Worm (Caenorhabditis elegans) whole organism, midembryonic: ENCODE results near the gene lab-2.

Experiments
- cog-1 ChIP-seq: sonication (generic microtip); optimal IDR thresholded peaks from 2 replicates; lab custom pipeline; 2016; ENCODE audit warnings: missing genetic modification characterization, missing compliant biosample characterization
- flt-1 ChIP-seq: fragments of 200-800 bp; sonication (Bioruptor generic); IDR thresholded peaks from 2 replicates; pipeline ENCODE4 v1.3.6; 2022; ENCODE audit warnings: missing genetic modification characterization, missing compliant biosample characterization
- klf-2 ChIP-seq: fragments of 200-800 bp; sonication (Bioruptor generic); conservative IDR thresholded peaks from 2 replicates; pipeline ENCODE4 v1.3.6; 2022; ENCODE audit warnings: missing genetic modification reagents, missing genetic modification characterization, missing compliant biosample characterization
- med-1 ChIP-seq: sonication (generic microtip); optimal IDR thresholded peaks from 2 replicates; lab custom pipeline; 2017; ENCODE audit warnings: missing genetic modification characterization, mild to moderate bottlenecking, missing compliant biosample characterization, antibody characterized with exemption, missing genetic modification reagents; ENCODE audit not compliant: insufficient read depth
- ref-1 ChIP-seq: fragments of 200-800 bp; sonication (Bioruptor generic); conservative IDR thresholded peaks from 2 replicates; pipeline ENCODE4 v1.3.6; 2022; ENCODE audit warnings: missing genetic modification reagents, missing genetic modification characterization, missing compliant biosample characterization
- tab-1 ChIP-seq: fragments of 200-800 bp; sonication (Bioruptor generic); IDR thresholded peaks from 2 replicates; pipeline ENCODE4 v1.3.6; 2022; ENCODE audit warnings: missing genetic modification characterization, missing compliant biosample characterization
- ztf-23 ChIP-seq: fragments of 200-800 bp; sonication (Bioruptor generic); IDR thresholded peaks from 2 replicates; pipeline ENCODE4 v1.3.6; 2022; ENCODE audit warnings: missing genetic modification reagents, missing genetic modification characterization, missing compliant biosample characterization
- ztf-29 ChIP-seq: fragments of 200-800 bp; sonication (Bioruptor generic); IDR thresholded peaks from 2 replicates; pipeline ENCODE4 v1.3.6; 2022; ENCODE audit warnings: missing genetic modification reagents, missing genetic modification characterization, missing compliant biosample characterization

- no peak for TF ChIP-seq flt-1 (GFP tag; lab: Robert Waterston, UW)
- no peak for TF ChIP-seq cog-1 (tag; lab: Kevin White, UChicago)
- no peak for TF ChIP-seq ztf-23 (GFP tag; lab: Robert Waterston, UW)
- TF ChIP-seq klf-2 (GFP tag; lab: Robert Waterston, UW) = no peak
- TF ChIP-seq med-1 (GFP tag; lab: Kevin White, UChicago) = no peak
- no peak for TF ChIP-seq ref-1 (GFP tag; lab: Robert Waterston, UW)
- no peak for TF ChIP-seq tab-1 (GFP tag; lab: Robert Waterston, UW)
- no peak for TF ChIP-seq ztf-29 (GFP tag; lab: Robert Waterston, UW)
Measured at ce11 chrIII:7365602-7366001, 36.2 kb upstream of the lab-2 start, which contains the start of gene F08F8.11.
